Worm (Caenorhabditis elegans): ENCODE results near the gene hlh-12.

Gene hlh-12

DNA sequence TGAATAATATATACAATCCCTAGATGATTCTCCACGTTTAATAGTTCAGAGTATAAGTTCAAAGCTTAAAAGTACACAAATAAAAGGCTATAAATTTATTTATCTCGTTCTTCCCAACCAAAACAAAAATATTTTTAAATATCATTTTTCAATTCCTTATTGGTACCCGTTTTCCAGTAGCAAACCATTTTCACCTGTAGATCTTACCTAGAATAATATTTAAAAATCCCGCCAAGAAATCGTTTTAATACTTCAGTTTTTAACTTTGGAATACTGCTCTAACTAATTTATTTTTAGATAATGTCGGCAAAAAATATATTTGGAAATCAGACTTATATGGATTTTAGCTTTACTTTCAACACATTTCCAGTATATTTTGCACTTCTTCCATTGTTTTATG, 13.0 kb upstream of the hlh-12 start, which contains the start of gene sru-7:
Gene sru-7, plus strand, starts transcription at position 301 of the 400 bp plus-strand sequence.
- TF ChIP-seq rpc-1 (optimal IDR thresholded peaks at IDR 0.05): no peak
- TF ChIP-seq rpc-1 (tag; optimal IDR thresholded peaks at IDR 0.05): no peak
- TF ChIP-seq F39B2.1 (GFP tag; IDR thresholded peaks at IDR 0.05): no peak
- TF ChIP-seq F23B12.7 (tag; optimal IDR thresholded peaks at IDR 0.05; ENCODE audit: insufficient read depth): no peak
- TF ChIP-seq aptf-2 (GFP tag; conservative IDR thresholded peaks at IDR 0.05): no peak
- TF ChIP-seq mes-4 (tag; optimal IDR thresholded peaks at IDR 0.05): no peak
- no peak for TF ChIP-seq tlf-1 (GFP tag; optimal IDR thresholded peaks at IDR 0.05)
- no peak for TF ChIP-seq T07F8.4 (tag; optimal IDR thresholded peaks at IDR 0.05)
- TF ChIP-seq madf-10 (tag; optimal IDR thresholded peaks at IDR 0.05): no peak
- TF ChIP-seq aptf-3 (GFP tag; IDR thresholded peaks at IDR 0.05): no peak
- TF ChIP-seq rec-8 (tag; optimal IDR thresholded peaks at IDR 0.05): no peak
- TF ChIP-seq repo-1 (tag; optimal IDR thresholded peaks at IDR 0.05): no peak
- no peak for TF ChIP-seq nhr-90 (tag; optimal IDR thresholded peaks at IDR 0.05)
- no peak for TF ChIP-seq pha-4 (tag; optimal IDR thresholded peaks at IDR 0.05)
- TF ChIP-seq B0336.3 (GFP tag; IDR thresholded peaks at IDR 0.05): no peak
- no peak for TF ChIP-seq ceh-27 (GFP tag; optimal IDR thresholded peaks at IDR 0.05)

DNA sequence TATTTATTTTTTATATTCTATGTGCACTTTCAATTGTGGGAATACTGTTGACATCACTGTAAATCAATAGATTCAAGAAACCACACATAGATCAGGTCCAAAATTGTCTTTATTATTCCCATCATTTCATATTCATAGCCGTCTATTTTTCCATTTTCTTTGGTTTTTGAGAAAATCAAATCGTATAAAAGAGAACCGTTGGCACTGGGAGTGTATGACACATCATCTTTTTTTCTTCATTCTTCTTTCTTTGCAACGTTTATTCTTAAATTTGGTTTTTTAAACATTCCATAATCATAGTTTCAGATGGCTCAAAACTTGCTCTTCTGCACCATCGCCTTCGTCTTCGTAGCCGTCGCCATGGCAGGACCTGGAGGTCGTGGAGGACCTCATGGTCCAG, 10.7 kb upstream of the hlh-12 start, which contains the start of gene srlf-2:
Gene srlf-2, plus strand, starts transcription at position 301 of the 400 bp plus-strand sequence.
- TF ChIP-seq nhr-80 (tag; optimal IDR thresholded peaks at IDR 0.05): no peak
- TF ChIP-seq aptf-3 (GFP tag; IDR thresholded peaks at IDR 0.05): no peak
- TF ChIP-seq madf-8 (GFP tag; conservative IDR thresholded peaks at IDR 0.05): no peak
- no peak for TF ChIP-seq bed-2 (GFP tag; IDR thresholded peaks at IDR 0.05)
- TF ChIP-seq nhr-27 (tag; optimal IDR thresholded peaks at IDR 0.05): no peak
- TF ChIP-seq B0261.1 (tag; optimal IDR thresholded peaks at IDR 0.05): no peak
- TF ChIP-seq sptf-2 (GFP tag; optimal IDR thresholded peaks at IDR 0.05): no peak
- TF ChIP-seq him-1 (tag; optimal IDR thresholded peaks at IDR 0.05): no peak

DNA sequence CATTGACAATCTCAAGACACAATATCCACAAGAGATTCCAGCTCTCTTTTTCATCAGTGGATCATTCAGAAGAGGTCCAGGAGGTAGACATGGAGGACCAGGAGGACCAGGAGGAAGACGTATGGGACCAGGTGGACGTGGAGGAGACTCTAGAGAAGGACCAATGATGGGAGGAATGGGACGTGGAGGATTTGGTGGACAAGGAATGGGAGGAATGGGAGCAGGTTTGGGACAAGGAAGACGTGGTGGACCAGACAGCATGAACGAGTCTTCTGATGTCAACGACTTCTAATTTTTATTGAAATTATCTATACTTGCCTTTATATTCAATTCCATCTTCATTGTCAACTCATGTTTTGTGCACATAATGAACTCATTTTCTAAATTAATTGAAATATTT, 8.8 kb upstream of the hlh-12 start:
- TF ChIP-seq zfh-2 (GFP tag; conservative IDR thresholded peaks at IDR 0.05) (0 out of 2 replicates have a peak, but pooled peaks have one; percentile 25), madf-10 (tag; optimal IDR thresholded peaks at IDR 0.05) (no peak)

DNA sequence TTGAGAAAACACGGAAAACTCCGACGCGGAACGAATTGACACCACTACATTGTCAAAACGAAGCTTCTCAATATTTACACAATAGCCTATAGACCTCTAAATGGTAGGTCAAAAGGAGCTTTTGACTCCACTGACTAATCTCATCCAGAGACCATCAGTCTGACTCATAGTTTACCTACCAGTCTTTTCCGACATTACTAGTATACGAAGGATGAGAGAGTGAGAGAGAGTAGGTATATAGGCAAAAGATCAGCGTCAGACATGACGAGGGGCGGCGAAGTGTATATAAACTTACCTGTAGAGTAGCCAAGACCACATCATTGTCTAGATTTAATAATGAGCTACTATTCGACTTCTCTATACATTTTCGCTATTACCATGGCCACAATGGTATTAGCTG, 7.9 kb upstream of the hlh-12 start, which contains the start of gene srlf-3:
Gene srlf-3, plus strand, starts transcription at position 301 of the 400 bp plus-strand sequence.
- TF ChIP-seq Y67H2A.10 (GFP tag; conservative IDR thresholded peaks at IDR 0.05): no peak
- no peak for TF ChIP-seq him-1 (tag; optimal IDR thresholded peaks at IDR 0.05)
- no peak for TF ChIP-seq nhr-120 (GFP tag; IDR thresholded peaks at IDR 0.05)
- no peak for TF ChIP-seq ztf-26 (tag; optimal IDR thresholded peaks at IDR 0.05)
- TF ChIP-seq sptf-2 (GFP tag; optimal IDR thresholded peaks at IDR 0.05): no peak
- TF ChIP-seq tlf-1 (GFP tag; optimal IDR thresholded peaks at IDR 0.05): no peak
- TF ChIP-seq ztf-18 (tag; optimal IDR thresholded peaks at IDR 0.05): no peak
- no peak for TF ChIP-seq C06A6.2 (GFP tag; conservative IDR thresholded peaks at IDR 0.05)
- no peak for TF ChIP-seq B0336.3 (GFP tag; IDR thresholded peaks at IDR 0.05)
- no peak for TF ChIP-seq pha-4 (tag; optimal IDR thresholded peaks at IDR 0.05)
- no peak for TF ChIP-seq mes-4 (tag; optimal IDR thresholded peaks at IDR 0.05)
- no peak for TF ChIP-seq unc-62 (GFP tag; optimal IDR thresholded peaks at IDR 0.05)
- no peak for TF ChIP-seq snpc-3.4 (tag; optimal IDR thresholded peaks at IDR 0.05)
- no peak for TF ChIP-seq F37B4.10 (GFP tag; IDR thresholded peaks at IDR 0.05)
- no peak for TF ChIP-seq ZK185.1 (tag; optimal IDR thresholded peaks at IDR 0.05; ENCODE audit: poor library complexity, severe bottlenecking)
- no peak for TF ChIP-seq akir-1 (GFP tag; optimal IDR thresholded peaks at IDR 0.05)
- TF ChIP-seq dpff-1 (tag; optimal IDR thresholded peaks at IDR 0.05): no peak

All from whole organism, young adult.